Worm (Caenorhabditis elegans) whole organism, young adult: Measurements from ENCODE around the gene Y75B8A.18.

ENCODE experiments used
- B0261.1 ChIP-seq: sonication (generic microtip); optimal IDR thresholded peaks from 2 replicates; lab custom pipeline; 2016; ENCODE audit warnings: mild to moderate bottlenecking, missing genetic modification characterization, moderate library complexity, missing compliant biosample characterization
- F10E7.11 ChIP-seq: sonication (generic microtip); optimal IDR thresholded peaks from 2 replicates; lab custom pipeline; 2017; ENCODE audit warnings: mild to moderate bottlenecking, missing genetic modification characterization, moderate library complexity, missing compliant biosample characterization
- F39B2.1 ChIP-seq: fragments of 200-800 bp; sonication (Bioruptor generic); IDR thresholded peaks from 2 replicates; pipeline ENCODE4 v1.3.6; 2022; ENCODE audit warnings: missing genetic modification reagents, missing genetic modification characterization, missing compliant biosample characterization
- F49E8.2 ChIP-seq: sonication (generic microtip); optimal IDR thresholded peaks from 3 replicates; lab custom pipeline; 2017; ENCODE audit warnings: missing genetic modification characterization, mild to moderate bottlenecking, missing compliant biosample characterization, antibody characterized with exemption, moderate library complexity; ENCODE audit not compliant: insufficient read depth
- F57C9.4 ChIP-seq: sonication (generic microtip); optimal IDR thresholded peaks from 2 replicates; lab custom pipeline; 2017; ENCODE audit warnings: mild to moderate bottlenecking, missing genetic modification characterization, missing compliant biosample characterization
- Y53F4B.3 ChIP-seq: fragments of 200-800 bp; sonication (Bioruptor generic); IDR thresholded peaks from 2 replicates; pipeline ENCODE4 v1.3.6; 2022; ENCODE audit warnings: missing genetic modification reagents, missing genetic modification characterization, missing compliant biosample characterization
- Y56A3A.18 ChIP-seq: fragments of 200-800 bp; sonication (Bioruptor generic); IDR thresholded peaks from 2 replicates; pipeline ENCODE4 v1.3.6; 2022; ENCODE audit warnings: missing genetic modification reagents, missing genetic modification characterization, missing compliant biosample characterization
- ZK185.1 ChIP-seq: sonication (generic microtip); optimal IDR thresholded peaks from 2 replicates; lab custom pipeline; 2016; ENCODE audit warnings: mild to moderate bottlenecking, missing genetic modification characterization, missing compliant biosample characterization; ENCODE audit not compliant: poor library complexity, severe bottlenecking
- akir-1 ChIP-seq: fragments of 200-800 bp; sonication (Bioruptor generic); optimal IDR thresholded peaks from 2 replicates; lab custom pipeline; 2018; ENCODE audit warnings: mild to moderate bottlenecking, missing genetic modification characterization, moderate library complexity, missing compliant biosample characterization
- athp-1 ChIP-seq: sonication (generic microtip); optimal IDR thresholded peaks from 2 replicates; lab custom pipeline; 2017; ENCODE audit warnings: mild to moderate bottlenecking, missing genetic modification characterization, missing compliant biosample characterization
- attf-5 ChIP-seq: fragments of 200-800 bp; sonication (Bioruptor generic); optimal IDR thresholded peaks from 2 replicates; lab custom pipeline; 2018; ENCODE audit warnings: mild to moderate bottlenecking, missing genetic modification characterization, missing compliant biosample characterization
- ccch-3 ChIP-seq: fragments of 200-800 bp; sonication (Bioruptor generic); optimal IDR thresholded peaks from 2 replicates; lab custom pipeline; 2018; ENCODE audit warnings: mild to moderate bottlenecking, missing genetic modification characterization, missing compliant biosample characterization
- cebp-1 ChIP-seq, 2 experiments: fragments of 200-800 bp in 1 of 2; sonication (Bioruptor generic) in 1 of 2; sonication (generic microtip) in 1 of 2; IDR thresholded peaks in 1 of 2; optimal IDR thresholded peaks in 1 of 2; 2 replicates each; pipeline versions ENCODE4 v1.3.6 to Lab custom; 2017 to 2022; ENCODE audit warnings: missing compliant biosample characterization in 2 of 2, missing genetic modification characterization in 2 of 2, mild to moderate bottlenecking in 1 of 2, missing genetic modification reagents in 1 of 2, moderate library complexity in 1 of 2
- ceh-100 ChIP-seq: fragments of 200-800 bp; sonication (Bioruptor generic); IDR thresholded peaks from 2 replicates; pipeline ENCODE4 v1.3.6; 2022; ENCODE audit warnings: missing genetic modification reagents, missing genetic modification characterization, missing compliant biosample characterization
- ceh-58 ChIP-seq: fragments of 200-800 bp; sonication (Bioruptor generic); IDR thresholded peaks from 2 replicates; pipeline ENCODE4 v1.3.6; 2022; ENCODE audit warnings: missing genetic modification characterization, missing compliant biosample characterization
- ceh-91 ChIP-seq: fragments of 200-800 bp; sonication (Bioruptor generic); IDR thresholded peaks from 2 replicates; pipeline ENCODE4 v1.3.6; 2022; ENCODE audit warnings: missing genetic modification reagents, missing genetic modification characterization, missing compliant biosample characterization
- dox-1 ChIP-seq: fragments of 200-800 bp; sonication (Bioruptor generic); IDR thresholded peaks from 2 replicates; pipeline ENCODE4 v1.3.6; 2022; ENCODE audit warnings: missing genetic modification reagents, missing genetic modification characterization, missing compliant biosample characterization
- egl-18 ChIP-seq: fragments of 200-800 bp; sonication (Bioruptor generic); IDR thresholded peaks from 2 replicates; pipeline ENCODE4 v1.3.6; 2022; ENCODE audit warnings: missing genetic modification reagents, missing genetic modification characterization, missing compliant biosample characterization
- ekl-4 ChIP-seq: fragments of 200-800 bp; sonication (Bioruptor generic); IDR thresholded peaks from 2 replicates; pipeline ENCODE4 v1.3.6; 2022; ENCODE audit warnings: missing genetic modification reagents, missing genetic modification characterization, missing compliant biosample characterization
- gei-17 ChIP-seq: fragments of 200-800 bp; sonication (Bioruptor generic); optimal IDR thresholded peaks from 2 replicates; lab custom pipeline; 2018; ENCODE audit warnings: mild to moderate bottlenecking, missing genetic modification characterization, missing compliant biosample characterization
- him-1 ChIP-seq: sonication (generic microtip); optimal IDR thresholded peaks from 2 replicates; lab custom pipeline; 2016; ENCODE audit warnings: missing genotype, missing genetic modification reagents, missing genetic modification characterization, missing compliant biosample characterization
- hlh-12 ChIP-seq: sonication (generic microtip); optimal IDR thresholded peaks from 2 replicates; lab custom pipeline; 2016; ENCODE audit warnings: missing genetic modification characterization, missing compliant biosample characterization
- hrde-1 ChIP-seq: sonication (generic microtip); optimal IDR thresholded peaks from 2 replicates; lab custom pipeline; 2016; ENCODE audit warnings: missing genetic modification characterization, mild to moderate bottlenecking, missing compliant biosample characterization, moderate library complexity, missing genotype, missing genetic modification reagents, borderline replicate concordance
- lag-1 ChIP-seq: fragments of 200-800 bp; sonication (Bioruptor generic); IDR thresholded peaks from 2 replicates; pipeline ENCODE4 v1.3.6; 2022; ENCODE audit warnings: missing genetic modification reagents, missing genetic modification characterization, missing compliant biosample characterization
- let-526 ChIP-seq: fragments of 200-800 bp; sonication (Bioruptor generic); IDR thresholded peaks from 2 replicates; pipeline ENCODE4 v1.3.6; 2022; ENCODE audit warnings: missing genetic modification reagents, missing genetic modification characterization, missing compliant biosample characterization
- lin-26 ChIP-seq: fragments of 200-800 bp; sonication (Bioruptor generic); IDR thresholded peaks from 2 replicates; pipeline ENCODE4 v1.3.6; 2022; ENCODE audit warnings: missing genetic modification reagents, missing genetic modification characterization, missing compliant biosample characterization
- lir-1 ChIP-seq: fragments of 200-800 bp; sonication (Bioruptor generic); conservative IDR thresholded peaks from 2 replicates; pipeline ENCODE4 v1.3.6; 2022; ENCODE audit warnings: missing genetic modification reagents, missing genetic modification characterization, missing compliant biosample characterization
- lsy-27 ChIP-seq: sonication (generic microtip); optimal IDR thresholded peaks from 2 replicates; lab custom pipeline; 2017; ENCODE audit warnings: missing genetic modification characterization, mild to moderate bottlenecking, missing compliant biosample characterization, antibody characterized with exemption, missing genotype, borderline replicate concordance; ENCODE audit not compliant: insufficient read depth
- madf-3 ChIP-seq: fragments of 200-800 bp; sonication (Bioruptor generic); IDR thresholded peaks from 2 replicates; pipeline ENCODE4 v1.3.6; 2022; ENCODE audit warnings: missing genetic modification reagents, missing genetic modification characterization, missing compliant biosample characterization
- madf-8 ChIP-seq: fragments of 200-800 bp; sonication (Bioruptor generic); conservative IDR thresholded peaks from 2 replicates; pipeline ENCODE4 v1.3.6; 2022; ENCODE audit warnings: missing genetic modification reagents, missing genetic modification characterization, missing compliant biosample characterization
- mcd-1 ChIP-seq: fragments of 200-800 bp; sonication (Bioruptor generic); IDR thresholded peaks from 2 replicates; pipeline ENCODE4 v1.3.6; 2022; ENCODE audit warnings: missing genetic modification reagents, missing genetic modification characterization, missing compliant biosample characterization
- nfya-1 ChIP-seq: sonication (generic microtip); optimal IDR thresholded peaks from 2 replicates; lab custom pipeline; 2017; ENCODE audit warnings: antibody characterized with exemption, missing compliant biosample characterization, missing genetic modification characterization, borderline replicate concordance; ENCODE audit not compliant: insufficient read depth
- nfya-2 ChIP-seq: fragments of 200-800 bp; sonication (Bioruptor generic); IDR thresholded peaks from 2 replicates; pipeline ENCODE4 v1.3.6; 2022; ENCODE audit warnings: missing genetic modification reagents, missing genetic modification characterization, missing compliant biosample characterization
- nfyb-1 ChIP-seq: fragments of 200-800 bp; sonication (Bioruptor generic); IDR thresholded peaks from 2 replicates; pipeline ENCODE4 v1.3.6; 2022; ENCODE audit warnings: missing genetic modification reagents, missing genetic modification characterization, missing compliant biosample characterization
- nhr-80 ChIP-seq: sonication (generic microtip); optimal IDR thresholded peaks from 2 replicates; lab custom pipeline; 2016; ENCODE audit warnings: missing genetic modification characterization, missing compliant biosample characterization
- nhr-90 ChIP-seq: sonication (generic microtip); optimal IDR thresholded peaks from 2 replicates; lab custom pipeline; 2016; ENCODE audit warnings: missing genotype, mild to moderate bottlenecking, missing genetic modification characterization, missing compliant biosample characterization
- rec-8 ChIP-seq, 2 experiments: sonication (generic microtip); optimal IDR thresholded peaks; 2 replicates each; lab custom pipeline; 2016; ENCODE audit warnings: mild to moderate bottlenecking in 2 of 2, missing genetic modification characterization in 2 of 2, missing genetic modification reagents in 2 of 2, missing genotype in 2 of 2, missing biosample characterization in 1 of 2, missing compliant biosample characterization in 1 of 2, moderate library complexity in 1 of 2
- repo-1 ChIP-seq: sonication (generic microtip); optimal IDR thresholded peaks from 2 replicates; lab custom pipeline; 2017; ENCODE audit warnings: mild to moderate bottlenecking, missing genetic modification characterization, missing compliant biosample characterization
- sea-2 ChIP-seq: fragments of 200-800 bp; sonication (Bioruptor generic); IDR thresholded peaks from 2 replicates; pipeline ENCODE4 v1.3.6; 2022; ENCODE audit warnings: missing genetic modification characterization, missing compliant biosample characterization
- snpc-1.1 ChIP-seq: sonication (generic microtip); optimal IDR thresholded peaks from 2 replicates; lab custom pipeline; 2017; ENCODE audit warnings: missing genetic modification characterization, mild to moderate bottlenecking, missing compliant biosample characterization, antibody characterized with exemption, moderate library complexity, missing genotype, missing genetic modification reagents; ENCODE audit not compliant: insufficient read depth
- snpc-1.3 ChIP-seq: sonication (generic microtip); optimal IDR thresholded peaks from 2 replicates; lab custom pipeline; 2017; ENCODE audit warnings: missing genetic modification characterization, mild to moderate bottlenecking, missing compliant biosample characterization, antibody characterized with exemption, moderate library complexity, missing genotype, missing genetic modification reagents; ENCODE audit not compliant: insufficient read depth
- sptf-2 ChIP-seq: fragments of 200-800 bp; sonication (Bioruptor generic); optimal IDR thresholded peaks from 2 replicates; lab custom pipeline; 2018; ENCODE audit warnings: mild to moderate bottlenecking, missing genetic modification characterization, missing compliant biosample characterization
- tbx-9 ChIP-seq: sonication (generic microtip); optimal IDR thresholded peaks from 2 replicates; lab custom pipeline; 2016; ENCODE audit warnings: borderline replicate concordance, missing genetic modification characterization, inconsistent platforms, missing compliant biosample characterization
- xnd-1 ChIP-seq: sonication (generic microtip); optimal IDR thresholded peaks from 2 replicates; lab custom pipeline; 2016; ENCODE audit warnings: missing genotype, missing genetic modification reagents, missing genetic modification characterization, missing compliant biosample characterization
- zim-3 ChIP-seq: sonication (generic microtip); optimal IDR thresholded peaks from 2 replicates; lab custom pipeline; 2017; ENCODE audit warnings: mild to moderate bottlenecking, missing genetic modification characterization, moderate library complexity, missing compliant biosample characterization
- ztf-22 ChIP-seq: fragments of 200-800 bp; sonication (Bioruptor generic); optimal IDR thresholded peaks from 2 replicates; lab custom pipeline; 2018; ENCODE audit warnings: mild to moderate bottlenecking, missing genetic modification characterization, moderate library complexity, missing compliant biosample characterization

Gene Y75B8A.18

ce11 chrIII:12273598-12274090 lies 47.6 kb upstream of the Y75B8A.18 start, which contains the start of the genes Y75B8A.24 and Y75B8A.25 (continued):
- TF ChIP-seq cebp-1 (GFP tag; IDR thresholded peaks at IDR 0.05; lab: Robert Waterston, UW) (no peak), cebp-1 (tag; optimal IDR thresholded peaks at IDR 0.05; lab: Kevin White, UChicago) (peak; percentile 48), zim-3 (no peak), attf-5 (peak; percentile 9), egl-18 (no peak), Y56A3A.18 (GFP tag; lab: Robert Waterston, UW) (no peak), ceh-58 (no peak), lin-26 (GFP tag; lab: Robert Waterston, UW) (no peak), nhr-90 (tag; lab: Kevin White, UChicago) (no peak), athp-1 (tag; lab: Kevin White, UChicago) (no peak), akir-1 (no peak), dox-1 (GFP tag; lab: Robert Waterston, UW) (peak; percentile 70), madf-8 (GFP tag; lab: Robert Waterston, UW) (no peak; the same call in 1 of the 2 replicates), madf-3 (0 out of 2 replicates have a peak, but pooled peaks have one; percentile 62), him-1 (no peak), ccch-3 (GFP tag; lab: Kevin White, UChicago) (no peak), F10E7.11 (tag; lab: Kevin White, UChicago) (no peak), tbx-9 (tag; lab: Kevin White, UChicago) (no peak), rec-8 (tag; optimal IDR thresholded peaks at IDR 0.05; lab: Kevin White, UChicago) (no peak), hrde-1 (no peak), lsy-27 (tag; lab: Kevin White, UChicago) (no peak), ZK185.1 (tag; lab: Kevin White, UChicago) (no peak), ceh-100 (peak; percentile 42; the same call in 1 of the 2 replicates), sea-2 (no peak), lir-1 (GFP tag; lab: Robert Waterston, UW) (0 out of 2 replicates have a peak, but pooled peaks have one; percentile 12), mcd-1 (GFP tag; lab: Robert Waterston, UW) (peak; percentile 81), snpc-1.3 (tag; lab: Kevin White, UChicago) (peak; percentile 6), nfyb-1 (peak; percentile 74), repo-1 (no peak), ztf-22 (no peak), F49E8.2 (peak; percentile 23), F39B2.1 (GFP tag; lab: Robert Waterston, UW) (no peak), lag-1 (GFP tag; lab: Robert Waterston, UW) (no peak), nhr-80 (no peak), hlh-12 (tag; lab: Kevin White, UChicago) (no peak), gei-17 (GFP tag; lab: Kevin White, UChicago) (no peak), F57C9.4 (no peak), snpc-1.1 (no peak), nfya-1 (tag; lab: Kevin White, UChicago) (no peak), ekl-4 (GFP tag; lab: Robert Waterston, UW) (no peak), B0261.1 (no peak), ceh-91 (GFP tag; lab: Robert Waterston, UW) (peak; percentile 53), Y53F4B.3 (GFP tag; lab: Robert Waterston, UW) (no peak), nfya-2 (GFP tag; lab: Robert Waterston, UW) (no peak), sptf-2 (GFP tag; lab: Kevin White, UChicago) (no peak), let-526 (GFP tag; lab: Robert Waterston, UW) (no peak), xnd-1 (tag; lab: Kevin White, UChicago) (peak; percentile 25)
